Worm (Caenorhabditis elegans) whole organism, young adult: ENCODE results near the gene F32D1.3.

Experiments used
- B0019.2 ChIP-seq: fragments of 200-800 bp; sonication (Bioruptor generic); conservative IDR thresholded peaks from 2 replicates; pipeline ENCODE4 v1.3.6; 2022; ENCODE audit warnings: missing genetic modification reagents, missing genetic modification characterization, missing compliant biosample characterization
- B0035.1 ChIP-seq: sonication (generic microtip); optimal IDR thresholded peaks from 2 replicates; lab custom pipeline; 2016; ENCODE audit warnings: missing genetic modification characterization, mild to moderate bottlenecking, missing compliant biosample characterization, missing genotype, missing genetic modification reagents
- D2030.7 ChIP-seq: fragments of 200-800 bp; sonication (Bioruptor generic); IDR thresholded peaks from 2 replicates; pipeline ENCODE4 v1.3.6; 2022; ENCODE audit warnings: missing genetic modification reagents, missing genetic modification characterization, missing compliant biosample characterization
- F23B12.7 ChIP-seq: sonication (generic microtip); optimal IDR thresholded peaks from 2 replicates; lab custom pipeline; 2017; ENCODE audit warnings: missing genetic modification characterization, mild to moderate bottlenecking, missing compliant biosample characterization, antibody characterized with exemption, moderate library complexity; ENCODE audit not compliant: insufficient read depth
- F37B4.10 ChIP-seq: fragments of 200-800 bp; sonication (Bioruptor generic); IDR thresholded peaks from 2 replicates; pipeline ENCODE4 v1.3.6; 2022; ENCODE audit warnings: missing genetic modification characterization, missing compliant biosample characterization
- F55B11.4 ChIP-seq: sonication (generic microtip); optimal IDR thresholded peaks from 2 replicates; lab custom pipeline; 2016; ENCODE audit warnings: missing compliant biosample characterization, missing genetic modification characterization, borderline replicate concordance; ENCODE audit not compliant: insufficient read depth
- F57C9.4 ChIP-seq: sonication (generic microtip); optimal IDR thresholded peaks from 2 replicates; lab custom pipeline; 2017; ENCODE audit warnings: mild to moderate bottlenecking, missing genetic modification characterization, missing compliant biosample characterization
- Y67H2A.10 ChIP-seq: fragments of 200-800 bp; sonication (Bioruptor generic); conservative IDR thresholded peaks from 2 replicates; pipeline ENCODE4 v1.3.6; 2022; ENCODE audit warnings: missing genetic modification reagents, missing genetic modification characterization, missing compliant biosample characterization
- aptf-2 ChIP-seq: fragments of 200-800 bp; sonication (Bioruptor generic); conservative IDR thresholded peaks from 2 replicates; pipeline ENCODE4 v1.3.6; 2022; ENCODE audit warnings: missing genetic modification reagents, missing genetic modification characterization, missing compliant biosample characterization
- attf-3 ChIP-seq: fragments of 200-800 bp; sonication (Bioruptor generic); conservative IDR thresholded peaks from 2 replicates; pipeline ENCODE4 v1.3.6; 2022; ENCODE audit warnings: missing genetic modification reagents, missing genetic modification characterization, missing compliant biosample characterization
- attf-5 ChIP-seq: fragments of 200-800 bp; sonication (Bioruptor generic); optimal IDR thresholded peaks from 2 replicates; lab custom pipeline; 2018; ENCODE audit warnings: mild to moderate bottlenecking, missing genetic modification characterization, missing compliant biosample characterization
- attf-6 ChIP-seq: fragments of 200-800 bp; sonication (Bioruptor generic); IDR thresholded peaks from 2 replicates; pipeline ENCODE4 v1.3.6; 2022; ENCODE audit warnings: missing genetic modification reagents, missing genetic modification characterization, missing compliant biosample characterization
- bed-2 ChIP-seq: fragments of 200-800 bp; sonication (Bioruptor generic); IDR thresholded peaks from 2 replicates; pipeline ENCODE4 v1.3.6; 2022; ENCODE audit warnings: missing genetic modification reagents, missing genetic modification characterization, missing compliant biosample characterization
- ceh-40 ChIP-seq: fragments of 200-800 bp; sonication (Bioruptor generic); IDR thresholded peaks from 2 replicates; pipeline ENCODE4 v1.3.6; 2022; ENCODE audit warnings: missing genetic modification characterization, missing compliant biosample characterization
- ceh-79 ChIP-seq: sonication (generic microtip); optimal IDR thresholded peaks from 2 replicates; lab custom pipeline; 2017; ENCODE audit warnings: mild to moderate bottlenecking, missing genetic modification characterization, missing compliant biosample characterization
- dpl-1 ChIP-seq: fragments of 150-350 bp; optimal IDR thresholded peaks from 2 replicates; lab custom pipeline; 2014; ENCODE audit warnings: missing biosample characterization, missing genetic modification reagents, missing genetic modification characterization
- fkh-3 ChIP-seq: sonication (generic microtip); optimal IDR thresholded peaks from 2 replicates; lab custom pipeline; 2016; ENCODE audit warnings: mild to moderate bottlenecking, missing genetic modification characterization, missing compliant biosample characterization
- gei-17 ChIP-seq: fragments of 200-800 bp; sonication (Bioruptor generic); optimal IDR thresholded peaks from 2 replicates; lab custom pipeline; 2018; ENCODE audit warnings: mild to moderate bottlenecking, missing genetic modification characterization, missing compliant biosample characterization
- hmg-1.2 ChIP-seq: fragments of 200-800 bp; sonication (Bioruptor generic); IDR thresholded peaks from 2 replicates; pipeline ENCODE4 v1.3.6; 2022; ENCODE audit warnings: missing genetic modification reagents, missing genetic modification characterization, missing compliant biosample characterization
- hmg-20 ChIP-seq: fragments of 200-800 bp; sonication (Bioruptor generic); IDR thresholded peaks from 2 replicates; pipeline ENCODE4 v1.3.6; 2022; ENCODE audit warnings: missing genetic modification reagents, missing genetic modification characterization, missing compliant biosample characterization
- let-526 ChIP-seq: fragments of 200-800 bp; sonication (Bioruptor generic); IDR thresholded peaks from 2 replicates; pipeline ENCODE4 v1.3.6; 2022; ENCODE audit warnings: missing genetic modification reagents, missing genetic modification characterization, missing compliant biosample characterization
- lin-54 ChIP-seq: fragments of 200-800 bp; sonication (Bioruptor generic); optimal IDR thresholded peaks from 2 replicates; lab custom pipeline; 2018; ENCODE audit warnings: mild to moderate bottlenecking, missing genetic modification characterization, missing compliant biosample characterization
- lir-1 ChIP-seq: fragments of 200-800 bp; sonication (Bioruptor generic); conservative IDR thresholded peaks from 2 replicates; pipeline ENCODE4 v1.3.6; 2022; ENCODE audit warnings: missing genetic modification reagents, missing genetic modification characterization, missing compliant biosample characterization
- lsl-1 ChIP-seq: fragments of 200-800 bp; sonication (Bioruptor generic); optimal IDR thresholded peaks from 2 replicates; lab custom pipeline; 2018; ENCODE audit warnings: mild to moderate bottlenecking, missing genetic modification characterization, moderate library complexity, missing compliant biosample characterization
- lsy-27 ChIP-seq: sonication (generic microtip); optimal IDR thresholded peaks from 2 replicates; lab custom pipeline; 2017; ENCODE audit warnings: missing genetic modification characterization, mild to moderate bottlenecking, missing compliant biosample characterization, antibody characterized with exemption, missing genotype, borderline replicate concordance; ENCODE audit not compliant: insufficient read depth
- madf-3 ChIP-seq: fragments of 200-800 bp; sonication (Bioruptor generic); IDR thresholded peaks from 2 replicates; pipeline ENCODE4 v1.3.6; 2022; ENCODE audit warnings: missing genetic modification reagents, missing genetic modification characterization, missing compliant biosample characterization
- madf-6 ChIP-seq: fragments of 200-800 bp; sonication (Bioruptor generic); IDR thresholded peaks from 2 replicates; pipeline ENCODE4 v1.3.6; 2022; ENCODE audit warnings: missing genetic modification reagents, missing genetic modification characterization, missing compliant biosample characterization
- madf-8 ChIP-seq: fragments of 200-800 bp; sonication (Bioruptor generic); conservative IDR thresholded peaks from 2 replicates; pipeline ENCODE4 v1.3.6; 2022; ENCODE audit warnings: missing genetic modification reagents, missing genetic modification characterization, missing compliant biosample characterization
- nfyb-1 ChIP-seq: fragments of 200-800 bp; sonication (Bioruptor generic); IDR thresholded peaks from 2 replicates; pipeline ENCODE4 v1.3.6; 2022; ENCODE audit warnings: missing genetic modification reagents, missing genetic modification characterization, missing compliant biosample characterization
- nhr-179 ChIP-seq: sonication (generic microtip); optimal IDR thresholded peaks from 2 replicates; lab custom pipeline; 2016; ENCODE audit warnings: mild to moderate bottlenecking, missing genetic modification characterization, missing compliant biosample characterization
- rec-8 ChIP-seq, 2 experiments: sonication (generic microtip); optimal IDR thresholded peaks; 2 replicates each; lab custom pipeline; 2016; ENCODE audit warnings: mild to moderate bottlenecking in 2 of 2, missing genetic modification characterization in 2 of 2, missing genetic modification reagents in 2 of 2, missing genotype in 2 of 2, missing biosample characterization in 1 of 2, missing compliant biosample characterization in 1 of 2, moderate library complexity in 1 of 2
- rpc-1 ChIP-seq, 2 experiments: fragments of 150-350 bp in 1 of 2; sonication (generic microtip) in 1 of 2; optimal IDR thresholded peaks; 2 replicates each; lab custom pipeline; 2014 to 2018; ENCODE audit warnings: missing biosample characterization in 1 of 2, missing genetic modification characterization in 1 of 2, missing genetic modification reagents in 1 of 2, missing genotype in 1 of 2
- snpc-4 ChIP-seq, 5 experiments: fragments of 150-350 bp in 1 of 5; sonication (generic microtip) in 4 of 5; optimal IDR thresholded peaks; 2 replicates each; lab custom pipeline; 2014 to 2018; ENCODE audit warnings: missing genetic modification characterization in 5 of 5, missing biosample characterization in 3 of 5, antibody characterized with exemption in 2 of 5, mild to moderate bottlenecking in 2 of 5, missing compliant biosample characterization in 2 of 5, missing genotype in 2 of 5, moderate library complexity in 2 of 5, missing genetic modification reagents in 1 of 5
- unc-130 ChIP-seq: sonication (generic microtip); optimal IDR thresholded peaks from 2 replicates; lab custom pipeline; 2016; ENCODE audit warnings: missing genetic modification reagents, missing genetic modification characterization, missing compliant biosample characterization
- ztf-26 ChIP-seq: sonication (generic microtip); optimal IDR thresholded peaks from 2 replicates; lab custom pipeline; 2017; ENCODE audit warnings: missing genetic modification characterization, missing compliant biosample characterization

Gene F32D1.3

DNA sequence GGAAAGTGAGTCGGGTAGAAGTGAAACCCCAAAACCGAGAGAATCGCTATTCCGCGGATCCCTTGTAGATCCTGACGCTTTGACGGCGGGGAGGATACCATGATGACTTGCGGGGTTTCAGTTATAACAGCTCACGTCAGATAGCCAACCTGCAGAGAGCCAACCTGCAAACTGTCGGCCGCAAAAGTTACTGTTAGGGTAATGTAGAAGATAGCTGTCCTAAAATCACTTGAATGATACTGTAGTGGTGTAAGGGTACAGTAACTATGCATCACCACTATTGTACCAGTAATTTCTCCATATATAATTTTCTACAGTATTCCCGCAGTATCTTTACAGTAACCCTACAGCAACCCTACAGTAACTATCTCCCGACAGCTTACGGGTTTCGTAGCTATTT, 28.9 kb downstream of the F32D1.3 start, which contains the start of gene oac-12:
Gene oac-12, minus strand, starts transcription at position 101 of the 400 bp plus-strand sequence.
- TF ChIP-seq aptf-2 (no peak), attf-6 (GFP tag; lab: Robert Waterston, UW) (no peak), lsy-27 (tag; lab: Kevin White, UChicago) (no peak), D2030.7 (GFP tag; lab: Robert Waterston, UW) (no peak), F55B11.4 (tag; lab: Kevin White, UChicago) (no peak), unc-130 (GFP tag; lab: Kevin White, UChicago) (no peak), Y67H2A.10 (GFP tag; lab: Robert Waterston, UW) (no peak), bed-2 (no peak), nhr-179 (tag; lab: Kevin White, UChicago) (no peak)

DNA sequence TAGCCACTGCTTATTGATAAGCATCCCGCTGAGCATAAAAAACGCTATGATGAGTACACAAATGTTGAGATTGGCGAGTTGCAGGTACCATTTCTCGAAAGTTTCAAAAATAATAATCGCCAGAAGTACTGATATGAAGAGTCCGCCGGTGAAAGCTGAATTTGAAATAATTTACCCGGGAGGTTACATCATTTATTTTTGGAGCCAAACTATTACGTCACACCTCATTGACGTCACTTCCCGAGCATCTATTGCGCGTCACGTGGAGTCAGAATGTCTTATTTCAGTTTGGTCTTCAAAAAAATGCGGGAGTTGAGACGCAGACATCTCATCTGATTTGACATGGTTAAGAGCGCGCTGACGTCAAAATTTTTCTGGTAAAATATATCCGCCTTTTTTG, 30.5 kb downstream of the F32D1.3 start:
- TF ChIP-seq F57C9.4 (tag; lab: Kevin White, UChicago) (no peak), B0019.2 (GFP tag; lab: Robert Waterston, UW) (no peak), madf-8 (GFP tag; lab: Robert Waterston, UW) (no peak), madf-3 (GFP tag; lab: Robert Waterston, UW) (no peak), F37B4.10 (GFP tag; lab: Robert Waterston, UW) (no peak), ztf-26 (tag; lab: Kevin White, UChicago) (no peak), aptf-2 (no peak), lir-1 (GFP tag; lab: Robert Waterston, UW) (no peak), nhr-179 (tag; lab: Kevin White, UChicago) (no peak), attf-6 (GFP tag; lab: Robert Waterston, UW) (no peak), lsl-1 (no peak), hmg-1.2 (GFP tag; lab: Robert Waterston, UW) (no peak), fkh-3 (no peak)
- TF ChIP-seq, all 124 proteins: peak for 0

DNA sequence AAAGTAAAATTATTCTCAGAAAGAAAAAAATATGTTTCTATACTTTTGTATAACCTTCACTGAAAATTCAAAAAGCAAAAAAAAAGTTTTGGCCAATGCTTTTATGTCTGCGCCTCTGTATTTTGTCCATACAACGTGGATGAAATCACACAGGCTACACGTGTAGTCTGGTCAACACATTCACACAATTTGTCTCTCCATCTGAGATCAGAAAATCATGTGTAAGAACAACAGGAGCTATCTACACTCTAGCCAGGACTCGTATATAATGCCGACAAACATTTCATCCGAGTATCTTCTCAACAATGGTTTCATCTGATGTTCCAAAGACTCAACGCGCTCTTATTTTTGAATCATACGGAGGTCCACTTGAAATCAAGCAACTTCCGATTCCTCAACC, 34.5 kb downstream of the F32D1.3 start, which contains the start of gene D2063.1:
Gene D2063.1, plus strand, starts transcription at position 281 of the 400 bp plus-strand sequence.
- no peak for TF ChIP-seq ceh-40 (GFP tag; lab: Robert Waterston, UW)
- TF ChIP-seq gei-17 (GFP tag; lab: Kevin White, UChicago): no peak
- TF ChIP-seq lin-54 (GFP tag; lab: Kevin White, UChicago): no peak
- TF ChIP-seq hmg-1.2 (GFP tag; lab: Robert Waterston, UW): no peak
- no peak for TF ChIP-seq rpc-1 (optimal IDR thresholded peaks at IDR 0.05; lab: Kevin White, UChicago)
- TF ChIP-seq rpc-1 (tag; optimal IDR thresholded peaks at IDR 0.05; lab: Kevin White, UChicago): no peak
- no peak for TF ChIP-seq F57C9.4 (tag; lab: Kevin White, UChicago)

DNA sequence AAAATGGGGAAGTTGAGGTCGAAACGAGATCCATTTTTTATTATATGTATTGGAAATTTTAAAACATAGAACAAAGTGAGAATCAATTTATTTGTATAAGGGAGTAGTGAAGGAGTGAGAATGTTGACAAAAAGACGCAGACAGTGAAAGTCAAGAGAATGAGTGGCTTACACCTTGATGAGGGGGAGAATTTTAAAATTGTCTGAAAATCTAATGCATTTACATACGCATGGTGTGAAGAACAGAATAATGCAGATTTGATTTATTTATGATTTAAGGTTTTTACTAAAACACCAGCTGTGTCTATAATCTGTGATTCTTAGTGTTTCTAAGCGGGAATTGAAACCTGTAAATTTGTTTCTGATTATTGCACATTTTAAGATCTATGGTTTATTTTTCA, 36.0 kb downstream of the F32D1.3 start, which contains the start of gene nhr-125:
Gene nhr-125, minus strand, starts transcription at position 101 of the 400 bp plus-strand sequence.
- no peak for TF ChIP-seq snpc-4 (GFP tag; optimal IDR thresholded peaks at IDR 0.05; lab: Kevin White, UChicago)
- TF ChIP-seq snpc-4 (tag; optimal IDR thresholded peaks at IDR 0.05; lab: Kevin White, UChicago): no peak
- no peak for TF ChIP-seq madf-8 (GFP tag; lab: Robert Waterston, UW)
- no peak for TF ChIP-seq Y67H2A.10 (GFP tag; lab: Robert Waterston, UW)
- TF ChIP-seq attf-6 (GFP tag; lab: Robert Waterston, UW): no peak
- TF ChIP-seq let-526 (GFP tag; lab: Robert Waterston, UW): no peak
- TF ChIP-seq attf-5: no peak
- TF ChIP-seq madf-6 (GFP tag; lab: Robert Waterston, UW): no peak
- no peak for TF ChIP-seq dpl-1 (GFP tag; lab: Kevin White, UChicago)
- TF ChIP-seq hmg-20 (GFP tag; lab: Robert Waterston, UW): no peak
- no peak for TF ChIP-seq B0035.1 (tag; lab: Kevin White, UChicago)
- no peak for TF ChIP-seq F23B12.7 (tag; lab: Kevin White, UChicago)
- no peak for TF ChIP-seq madf-3 (GFP tag; lab: Robert Waterston, UW)
- TF ChIP-seq attf-3 (GFP tag; lab: Robert Waterston, UW): no peak
- TF ChIP-seq nfyb-1 (GFP tag; lab: Robert Waterston, UW): no peak
- no peak for TF ChIP-seq ceh-79 (tag; lab: Kevin White, UChicago)
- no peak for TF ChIP-seq rec-8 (tag; optimal IDR thresholded peaks at IDR 0.05; lab: Kevin White, UChicago)
